Worm (Caenorhabditis elegans) whole organism, young adult: Measurements from ENCODE around the gene F11A5.16.

ENCODE experiments used
- B0035.1 ChIP-seq: sonication (generic microtip); optimal IDR thresholded peaks from 2 replicates; lab custom pipeline; 2016; ENCODE audit warnings: missing genetic modification characterization, mild to moderate bottlenecking, missing compliant biosample characterization, missing genotype, missing genetic modification reagents
- F22D6.2 ChIP-seq: sonication (generic microtip); optimal IDR thresholded peaks from 2 replicates; lab custom pipeline; 2016; ENCODE audit warnings: mild to moderate bottlenecking, missing genetic modification characterization, missing compliant biosample characterization
- F37B4.10 ChIP-seq: fragments of 200-800 bp; sonication (Bioruptor generic); IDR thresholded peaks from 2 replicates; pipeline ENCODE4 v1.3.6; 2022; ENCODE audit warnings: missing genetic modification characterization, missing compliant biosample characterization
- F49E8.2 ChIP-seq: sonication (generic microtip); optimal IDR thresholded peaks from 3 replicates; lab custom pipeline; 2017; ENCODE audit warnings: missing genetic modification characterization, mild to moderate bottlenecking, missing compliant biosample characterization, antibody characterized with exemption, moderate library complexity; ENCODE audit not compliant: insufficient read depth
- dpl-1 ChIP-seq: fragments of 150-350 bp; optimal IDR thresholded peaks from 2 replicates; lab custom pipeline; 2014; ENCODE audit warnings: missing biosample characterization, missing genetic modification reagents, missing genetic modification characterization
- fkh-3 ChIP-seq: sonication (generic microtip); optimal IDR thresholded peaks from 2 replicates; lab custom pipeline; 2016; ENCODE audit warnings: mild to moderate bottlenecking, missing genetic modification characterization, missing compliant biosample characterization
- hrde-1 ChIP-seq: sonication (generic microtip); optimal IDR thresholded peaks from 2 replicates; lab custom pipeline; 2016; ENCODE audit warnings: missing genetic modification characterization, mild to moderate bottlenecking, missing compliant biosample characterization, moderate library complexity, missing genotype, missing genetic modification reagents, borderline replicate concordance
- lin-26 ChIP-seq: fragments of 200-800 bp; sonication (Bioruptor generic); IDR thresholded peaks from 2 replicates; pipeline ENCODE4 v1.3.6; 2022; ENCODE audit warnings: missing genetic modification reagents, missing genetic modification characterization, missing compliant biosample characterization
- lin-40 ChIP-seq: sonication (generic microtip); optimal IDR thresholded peaks from 2 replicates; lab custom pipeline; 2016; ENCODE audit warnings: missing genetic modification characterization, mild to moderate bottlenecking, missing compliant biosample characterization, missing genotype, missing genetic modification reagents
- lin-54 ChIP-seq: fragments of 200-800 bp; sonication (Bioruptor generic); optimal IDR thresholded peaks from 2 replicates; lab custom pipeline; 2018; ENCODE audit warnings: mild to moderate bottlenecking, missing genetic modification characterization, missing compliant biosample characterization
- lsy-27 ChIP-seq: sonication (generic microtip); optimal IDR thresholded peaks from 2 replicates; lab custom pipeline; 2017; ENCODE audit warnings: missing genetic modification characterization, mild to moderate bottlenecking, missing compliant biosample characterization, antibody characterized with exemption, missing genotype, borderline replicate concordance; ENCODE audit not compliant: insufficient read depth
- nhr-90 ChIP-seq: sonication (generic microtip); optimal IDR thresholded peaks from 2 replicates; lab custom pipeline; 2016; ENCODE audit warnings: missing genotype, mild to moderate bottlenecking, missing genetic modification characterization, missing compliant biosample characterization
- tlf-1 ChIP-seq: fragments of 200-800 bp; sonication (Bioruptor generic); optimal IDR thresholded peaks from 2 replicates; lab custom pipeline; 2018; ENCODE audit warnings: mild to moderate bottlenecking, missing genetic modification characterization, missing compliant biosample characterization
- xnd-1 ChIP-seq: sonication (generic microtip); optimal IDR thresholded peaks from 2 replicates; lab custom pipeline; 2016; ENCODE audit warnings: missing genotype, missing genetic modification reagents, missing genetic modification characterization, missing compliant biosample characterization

DNA sequence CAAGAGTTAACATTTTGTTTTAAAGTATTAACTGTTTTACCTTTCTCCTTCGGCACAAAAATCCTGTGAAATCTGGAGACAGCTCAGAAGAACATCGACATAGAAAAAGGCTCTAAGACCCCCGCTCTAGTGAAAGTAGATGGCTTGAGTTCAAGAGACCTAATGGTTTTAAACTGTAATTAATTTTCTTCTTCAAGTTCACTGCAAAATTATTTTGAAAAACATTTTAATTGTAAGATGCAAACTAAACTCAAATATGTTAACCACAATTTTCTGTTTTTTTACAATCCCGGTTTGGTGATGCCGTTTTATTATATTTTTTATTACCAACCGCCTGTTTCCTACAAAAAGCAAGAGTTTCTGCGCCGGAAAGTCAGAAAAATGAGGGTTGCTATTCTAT, 22.9 kb downstream of the F11A5.16 start, which contains the start of gene clec-233:
- TF ChIP-seq tlf-1 (GFP tag; lab: Kevin White, UChicago) = no peak
- no peak for TF ChIP-seq lin-40
- no peak for TF ChIP-seq lsy-27 (tag; lab: Kevin White, UChicago)
- TF ChIP-seq lin-54 = no peak
- TF ChIP-seq hrde-1 = no peak
- no peak for TF ChIP-seq F22D6.2
- no peak for TF ChIP-seq B0035.1 (tag; lab: Kevin White, UChicago)
- TF ChIP-seq fkh-3 (tag; lab: Kevin White, UChicago) = no peak
- no peak for TF ChIP-seq xnd-1
- TF ChIP-seq nhr-90 (tag; lab: Kevin White, UChicago) = no peak
- no peak for TF ChIP-seq lin-26 (GFP tag; lab: Robert Waterston, UW)
- no peak for TF ChIP-seq F37B4.10
- TF ChIP-seq dpl-1 (GFP tag; lab: Kevin White, UChicago) = no peak
- TF ChIP-seq F49E8.2 (tag; lab: Kevin White, UChicago) = no peak
